Worm (Caenorhabditis elegans): Measurements from ENCODE around the gene F41H8.2.
"Not testable (repeated sequence)": the region's sequence is repeated elsewhere in the genome, so short reads cannot be mapped to it uniquely, and the experiment has no call there.

ce11 chrV:838984-839471, 12.8 kb downstream of the F41H8.2 start, which contains the start of the genes K09C6.7 and K09C6.10:
- TF ChIP-seq him-1, dao-5, W03F9.2 (tag; optimal IDR thresholded peaks at IDR 0.05): not testable (repeated sequence)

All from whole organism, L4/young adult.